Worm (Caenorhabditis elegans): Measurements from ENCODE around the gene wdr-37.

Gene wdr-37

ce11 chrIII:5621236-5621635 is 21.4 kb upstream of the wdr-37 start:
- peak; percentile 23 for TF ChIP-seq F13H6.1 (tag; optimal IDR thresholded peaks at IDR 0.05)
- peak; percentile 33 for TF ChIP-seq ref-2 (tag; optimal IDR thresholded peaks at IDR 0.05)
- no peak for TF ChIP-seq C08G9.2 (tag; optimal IDR thresholded peaks at IDR 0.05)
- no peak for TF ChIP-seq hlh-8 (tag; optimal IDR thresholded peaks at IDR 0.05)
- peak; percentile 76 for TF ChIP-seq nfya-1 (tag; optimal IDR thresholded peaks at IDR 0.05)
- peak; percentile 42 for TF ChIP-seq unc-42 (tag; optimal IDR thresholded peaks at IDR 0.05)
- TF ChIP-seq ceh-14 (tag; optimal IDR thresholded peaks at IDR 0.05): peak; percentile 33
- TF ChIP-seq sox-2 (GFP tag; IDR thresholded peaks at IDR 0.05): no peak
- TF ChIP-seq elt-2 (tag; optimal IDR thresholded peaks at IDR 0.05): peak; percentile 63
- TF ChIP-seq ceh-18 (tag; optimal IDR thresholded peaks at IDR 0.05): peak; percentile 8
- peak; percentile 17 for TF ChIP-seq ceh-2 (tag; optimal IDR thresholded peaks at IDR 0.05)
- TF ChIP-seq unc-3 (GFP tag; conservative IDR thresholded peaks at IDR 0.05): no peak
- no peak for TF ChIP-seq unc-3 (tag; optimal IDR thresholded peaks at IDR 0.05)
- peak; percentile 60 for TF ChIP-seq ets-4 (tag; optimal IDR thresholded peaks at IDR 0.05)
- TF ChIP-seq hlh-6 (tag; optimal IDR thresholded peaks at IDR 0.05): no peak
- no peak for TF ChIP-seq ceh-24 (tag; optimal IDR thresholded peaks at IDR 0.05)
- peak; percentile 28 for TF ChIP-seq dve-1 (tag; optimal IDR thresholded peaks at IDR 0.05)
- peak; percentile 11 for TF ChIP-seq sox-4 (tag; optimal IDR thresholded peaks at IDR 0.05)
- TF ChIP-seq tbx-7 (tag; optimal IDR thresholded peaks at IDR 0.05): no peak
- TF ChIP-seq che-1 (tag; optimal IDR thresholded peaks at IDR 0.05): no peak
- TF ChIP-seq ceh-19 (GFP tag; optimal IDR thresholded peaks at IDR 0.05): peak; percentile 40
- TF ChIP-seq ceh-31 (tag; optimal IDR thresholded peaks at IDR 0.05): peak; percentile 77
- no peak for TF ChIP-seq fkh-6 (tag; optimal IDR thresholded peaks at IDR 0.05)
- peak; percentile 34 for TF ChIP-seq ceh-34 (tag; optimal IDR thresholded peaks at IDR 0.05)
- TF ChIP-seq ama-1 (optimal IDR thresholded peaks at IDR 0.05): no peak
- no peak for TF ChIP-seq pag-3 (tag; optimal IDR thresholded peaks at IDR 0.05; ENCODE audit: borderline replicate concordance)
- no peak for TF ChIP-seq pat-9 (tag; optimal IDR thresholded peaks at IDR 0.05)
- peak; percentile 44 for TF ChIP-seq tbx-2 (tag; optimal IDR thresholded peaks at IDR 0.05)
- TF ChIP-seq hlh-30 (tag; optimal IDR thresholded peaks at IDR 0.05; ENCODE audit: insufficient read depth): peak; percentile 23
- peak; percentile 85 for TF ChIP-seq unc-55 (GFP tag; optimal IDR thresholded peaks at IDR 0.05)

- TF ChIP-seq elt-4 (tag; optimal IDR thresholded peaks at IDR 0.05) (no peak), eyg-1 (tag; optimal IDR thresholded peaks at IDR 0.05) (no peak), K09A11.1 (tag; optimal IDR thresholded peaks at IDR 0.05; ENCODE audit: insufficient read depth) (no peak), ceh-2 (tag; optimal IDR thresholded peaks at IDR 0.05) (no peak), sox-2 (GFP tag; IDR thresholded peaks at IDR 0.05) (no peak), K02D7.2 (tag; optimal IDR thresholded peaks at IDR 0.05) (no peak), mec-3 (tag; optimal IDR thresholded peaks at IDR 0.05; ENCODE audit: borderline replicate concordance) (no peak)
Observed at ce11 chrIII:5620186-5620585, 20.3 kb upstream of the wdr-37 start.

- no peak for TF ChIP-seq elt-4 (tag; optimal IDR thresholded peaks at IDR 0.05)
- no peak for TF ChIP-seq fkh-6 (tag; optimal IDR thresholded peaks at IDR 0.05)
- TF ChIP-seq hlh-8 (tag; optimal IDR thresholded peaks at IDR 0.05): no peak
- TF ChIP-seq nfya-1 (tag; optimal IDR thresholded peaks at IDR 0.05): peak; percentile 56
Observed at ce11 chrIII:5615675-5616074, 15.8 kb upstream of the wdr-37 start.

- TF ChIP-seq tbx-7 (tag; optimal IDR thresholded peaks at IDR 0.05) (no peak), ceh-31 (tag; optimal IDR thresholded peaks at IDR 0.05) (no peak), ztf-16 (tag; optimal IDR thresholded peaks at IDR 0.05) (no peak), gmeb-2 (tag; optimal IDR thresholded peaks at IDR 0.05) (no peak), ceh-14 (tag; optimal IDR thresholded peaks at IDR 0.05) (no peak), C38D4.7 (GFP tag; optimal IDR thresholded peaks at IDR 0.05) (no peak), sox-4 (tag; optimal IDR thresholded peaks at IDR 0.05) (no peak), ceh-6 (GFP tag; optimal IDR thresholded peaks at IDR 0.05) (no peak), ceh-18 (tag; optimal IDR thresholded peaks at IDR 0.05) (no peak), ahr-1 (tag; optimal IDR thresholded peaks at IDR 0.05) (no peak), ref-2 (tag; optimal IDR thresholded peaks at IDR 0.05) (no peak), lim-6 (tag; optimal IDR thresholded peaks at IDR 0.05) (no peak), hlh-13 (GFP tag; optimal IDR thresholded peaks at IDR 0.05) (no peak), nfya-1 (tag; optimal IDR thresholded peaks at IDR 0.05) (no peak), zip-5 (tag; optimal IDR thresholded peaks at IDR 0.05) (no peak), npax-4 (tag; optimal IDR thresholded peaks at IDR 0.05) (no peak), elt-2 (tag; optimal IDR thresholded peaks at IDR 0.05) (no peak)
Observed at ce11 chrIII:5614648-5615047, 14.8 kb upstream of the wdr-37 start, which contains the start of gene basl-1. Gene basl-1 (plus strand): TSS chrIII:5614948.
